Worm (Caenorhabditis elegans) whole organism, L4/young adult: ENCODE results near the gene T27E4.5.

Experiments used
- dao-5 ChIP-seq: sonication (generic microtip); optimal IDR thresholded peaks from 2 replicates; lab custom pipeline; 2016; ENCODE audit warnings: missing genotype, missing genetic modification characterization, moderate library complexity, missing compliant biosample characterization
- him-1 ChIP-seq: sonication (generic microtip); optimal IDR thresholded peaks from 2 replicates; lab custom pipeline; 2016; ENCODE audit warnings: missing genotype, missing genetic modification reagents, missing genetic modification characterization, missing compliant biosample characterization

- TF ChIP-seq dao-5 (tag; lab: Kevin White, UChicago) (no peak), him-1 (tag; lab: Kevin White, UChicago) (no peak)
These were observed 28.8 kb upstream of the T27E4.5 start, which contains the start of gene F21C10.9 for ce11 chrV:9098280-9098973.
